Worm (Caenorhabditis elegans) whole organism, L4/young adult: Measurements from ENCODE around the gene srw-71.

Experiments used
- dao-5 ChIP-seq: sonication (generic microtip); optimal IDR thresholded peaks from 2 replicates; lab custom pipeline; 2016; ENCODE audit warnings: missing genotype, missing genetic modification characterization, moderate library complexity, missing compliant biosample characterization
- him-1 ChIP-seq: sonication (generic microtip); optimal IDR thresholded peaks from 2 replicates; lab custom pipeline; 2016; ENCODE audit warnings: missing genotype, missing genetic modification reagents, missing genetic modification characterization, missing compliant biosample characterization

- TF ChIP-seq him-1 (tag; lab: Kevin White, UChicago) (no peak), dao-5 (tag; lab: Kevin White, UChicago) (no peak)
Observed at ce11 chrV:7436911-7437310, 6.0 kb upstream of the srw-71 start.
